Fruit fly (Drosophila melanogaster) whole organism, wandering third instar larva: ENCODE measurements around the gene Fkbp39.

Experiments
- Abd-B ChIP-seq: fragments of >200 bp; optimal IDR thresholded peaks from 2 replicates; lab custom pipeline; 2017; ENCODE audit warnings: missing biosample characterization, missing genetic modification characterization
- CG9705 ChIP-seq: fragments of 200-800 bp; sonication (Bioruptor generic); optimal IDR thresholded peaks from 2 replicates; lab custom pipeline; 2018; ENCODE audit warnings: missing biosample characterization, mild to moderate bottlenecking, missing genetic modification characterization
- CrebA ChIP-seq: fragments of 200-800 bp; sonication (Bioruptor generic); optimal IDR thresholded peaks from 2 replicates; lab custom pipeline; 2016; ENCODE audit warnings: missing biosample characterization, mild to moderate bottlenecking, missing genetic modification characterization, borderline replicate concordance
- Dfd ChIP-seq: fragments of >200 bp; optimal IDR thresholded peaks from 2 replicates; lab custom pipeline; 2017; ENCODE audit warnings: missing biosample characterization, missing genetic modification characterization
- Dif ChIP-seq: fragments of 200-275, 200-300 bp; sonication (Bioruptor generic); optimal IDR thresholded peaks from 2 replicates; lab custom pipeline; 2018; ENCODE audit warnings: missing biosample characterization, missing genetic modification characterization; ENCODE audit not compliant: partially characterized antibody
- GATAd ChIP-seq: sonication (Bioruptor generic); optimal IDR thresholded peaks from 2 replicates; lab custom pipeline; 2016; ENCODE audit warnings: missing biosample characterization, missing genetic modification characterization
- HLH106 ChIP-seq: fragments of 200-800 bp; optimal IDR thresholded peaks from 3 replicates; lab custom pipeline; 2019; ENCODE audit warnings: missing biosample characterization, mild to moderate bottlenecking, missing genetic modification characterization, moderate library complexity
- Hnf4 ChIP-seq: fragments of 200-800 bp; sonication (Bioruptor generic); optimal IDR thresholded peaks from 2 replicates; lab custom pipeline; 2016; ENCODE audit warnings: missing biosample characterization, mild to moderate bottlenecking, missing genetic modification characterization
- Hr78 ChIP-seq: fragments of >200 bp; optimal IDR thresholded peaks from 2 replicates; lab custom pipeline; 2017; ENCODE audit warnings: missing biosample characterization, missing genetic modification characterization
- Hr83 ChIP-seq: fragments of 200-300 bp; sonication (Bioruptor generic); optimal IDR thresholded peaks from 2 replicates; lab custom pipeline; 2016; ENCODE audit warnings: missing biosample characterization, mild to moderate bottlenecking, missing genetic modification characterization, moderate library complexity; ENCODE audit not compliant: poor library complexity, severe bottlenecking
- Mio ChIP-seq: sonication (Bioruptor generic); optimal IDR thresholded peaks from 2 replicates; lab custom pipeline; 2016; ENCODE audit warnings: missing biosample characterization, missing genetic modification characterization
- Myc ChIP-seq: fragments of >200 bp; optimal IDR thresholded peaks from 2 replicates; lab custom pipeline; 2017
- N ChIP-seq: fragments of >200 bp; optimal IDR thresholded peaks from 2 replicates; lab custom pipeline; 2018; ENCODE audit warnings: missing biosample characterization, missing external identifiers, missing genetic modification characterization
- OdsH ChIP-seq: fragments of 200-800 bp; sonication (Bioruptor generic); optimal IDR thresholded peaks from 2 replicates; lab custom pipeline; 2016; ENCODE audit warnings: missing biosample characterization, mild to moderate bottlenecking, missing genetic modification characterization
- Rel ChIP-seq, 2 experiments: fragments of 200-800 bp; sonication (Bioruptor generic) in 1 of 2; optimal IDR thresholded peaks; 2 replicates in 1 of 2; 3 replicates in 1 of 2; lab custom pipeline; 2016 to 2019; ENCODE audit warnings: mild to moderate bottlenecking in 2 of 2, missing biosample characterization in 2 of 2, missing genetic modification characterization in 2 of 2, moderate library complexity in 1 of 2
- Vsx2 ChIP-seq: fragments of 200-300, 225-300 bp; sonication (Bioruptor generic); optimal IDR thresholded peaks from 2 replicates; lab custom pipeline; 2018; ENCODE audit warnings: missing biosample characterization, missing genetic modification characterization; ENCODE audit not compliant: partially characterized antibody
- br ChIP-seq: fragments of 200-800 bp; sonication (Bioruptor generic); optimal IDR thresholded peaks from 2 replicates; lab custom pipeline; 2016; ENCODE audit warnings: missing biosample characterization, missing genetic modification characterization
- brk ChIP-seq: fragments of 200-800 bp; sonication (Bioruptor generic); optimal IDR thresholded peaks from 2 replicates; lab custom pipeline; 2016; ENCODE audit warnings: missing biosample characterization, mild to moderate bottlenecking, missing genetic modification characterization
- dmrt93B ChIP-seq: fragments of 200-800 bp; sonication (Bioruptor generic); optimal IDR thresholded peaks from 2 replicates; lab custom pipeline; 2018; ENCODE audit warnings: missing biosample characterization, mild to moderate bottlenecking, missing genetic modification characterization
- dsf ChIP-seq: sonication (Bioruptor generic); optimal IDR thresholded peaks from 2 replicates; lab custom pipeline; 2016; ENCODE audit warnings: missing biosample characterization, missing genetic modification characterization, borderline replicate concordance
- ey ChIP-seq: fragments of 200-800 bp; sonication (Bioruptor generic); optimal IDR thresholded peaks from 2 replicates; lab custom pipeline; 2016; ENCODE audit warnings: missing biosample characterization, missing genetic modification characterization
- foxo ChIP-seq, 2 experiments: fragments of 200-800 bp; sonication (Bioruptor generic); optimal IDR thresholded peaks; 2 replicates in 1 of 2; 3 replicates in 1 of 2; lab custom pipeline; 2016 to 2017; ENCODE audit warnings: missing biosample characterization in 2 of 2, missing genetic modification characterization in 2 of 2
- fru ChIP-seq: fragments of 200-800 bp; sonication (Bioruptor generic); optimal IDR thresholded peaks from 3 replicates; lab custom pipeline; 2016; ENCODE audit warnings: missing biosample characterization, mild to moderate bottlenecking, missing genetic modification characterization
- h ChIP-seq: fragments of 200-800 bp; sonication (Bioruptor generic); optimal IDR thresholded peaks from 3 replicates; lab custom pipeline; 2016; ENCODE audit warnings: missing biosample characterization, mild to moderate bottlenecking, missing genetic modification characterization
- jim ChIP-seq: fragments of 175-275, 200-325 bp; sonication (Bioruptor generic); optimal IDR thresholded peaks from 2 replicates; lab custom pipeline; 2016; ENCODE audit warnings: missing biosample characterization, mild to moderate bottlenecking, missing genetic modification characterization
- lola ChIP-seq: fragments of >200 bp; optimal IDR thresholded peaks from 2 replicates; lab custom pipeline; 2017; ENCODE audit warnings: missing biosample characterization, missing genetic modification characterization
- psq ChIP-seq: fragments of 200-800 bp; sonication (Bioruptor generic); optimal IDR thresholded peaks from 3 replicates; lab custom pipeline; 2017; ENCODE audit warnings: missing biosample characterization, mild to moderate bottlenecking, missing genetic modification characterization, moderate library complexity
- rgr ChIP-seq: fragments of 200-800 bp; sonication (Bioruptor generic); optimal IDR thresholded peaks from 3 replicates; lab custom pipeline; 2016; ENCODE audit warnings: missing biosample characterization, mild to moderate bottlenecking, missing genetic modification characterization
- sage ChIP-seq: fragments of 200-800 bp; sonication (Bioruptor generic); optimal IDR thresholded peaks from 2 replicates; lab custom pipeline; 2016; ENCODE audit warnings: missing biosample characterization, mild to moderate bottlenecking, missing genetic modification characterization
- sv ChIP-seq: fragments of 200-800 bp; sonication (Bioruptor generic); optimal IDR thresholded peaks from 3 replicates; lab custom pipeline; 2016; ENCODE audit warnings: missing biosample characterization, missing genetic modification characterization
- tai ChIP-seq: sonication (Bioruptor generic); optimal IDR thresholded peaks from 2 replicates; lab custom pipeline; 2016; ENCODE audit warnings: missing biosample characterization, missing genetic modification characterization
- woc ChIP-seq: sonication (Bioruptor generic); optimal IDR thresholded peaks from 2 replicates; lab custom pipeline; 2016; ENCODE audit warnings: missing biosample characterization, mild to moderate bottlenecking, missing genetic modification characterization

The Fkbp39 gene

dm6 chr3R:15328083-15328779, 4.7 kb downstream of the Fkbp39 start, which contains the start of the genes CG6236 and ea:
Gene CG6236, minus strand, starts transcription at chr3R:15328269.
Gene ea, plus strand, starts transcription at chr3R:15328729.
- TF ChIP-seq Mio (no peak), Myc (peak; percentile 66)

- TF ChIP-seq CrebA (GFP tag; lab: Kevin White, UChicago) (no peak), Rel (GFP tag; optimal IDR thresholded peaks at IDR 0.05; lab: Kevin White, UChicago) (no peak), Rel (tag; optimal IDR thresholded peaks at IDR 0.05; lab: Kevin White, UChicago) (peak; percentile 14)
Measured at dm6 chr3R:15320747-15321085, 12.2 kb downstream of the Fkbp39 start, which contains the start of gene ear. Gene ear, plus strand, starts transcription at chr3R:15320756.

dm6 chr3R:15319912-15320746, 12.8 kb downstream of the Fkbp39 start, which contains the start of the genes CG6276 and CG44040:
Gene CG6276, minus strand, starts transcription at chr3R:15320069.
Gene CG44040, plus strand, starts transcription at chr3R:15320378.
- TF ChIP-seq rgr (GFP tag; lab: Kevin White, UChicago) (peak; percentile 69), Vsx2 (GFP tag; lab: Kevin White, UChicago) (no peak), Abd-B (no peak), woc (GFP tag; lab: Kevin White, UChicago) (peak; percentile 63), fru (peak; percentile 58), Hr83 (peak; percentile 45), Dif (GFP tag; lab: Kevin White, UChicago) (no peak), Rel (GFP tag; optimal IDR thresholded peaks at IDR 0.05; lab: Kevin White, UChicago) (no peak), Rel (tag; optimal IDR thresholded peaks at IDR 0.05; lab: Kevin White, UChicago) (peak; percentile 82), OdsH (GFP tag; lab: Kevin White, UChicago) (peak; percentile 38), ey (GFP tag; lab: Kevin White, UChicago) (peak; percentile 58), dsf (GFP tag; lab: Kevin White, UChicago) (no peak), psq (GFP tag; lab: Kevin White, UChicago) (peak; percentile 19), Dfd (no peak), CG9705 (peak; percentile 47), foxo (GFP tag; optimal IDR thresholded peaks at IDR 0.05; lab: Kevin White, UChicago) (peak in 1 of 2 experiments; percentile 59), jim (GFP tag; lab: Kevin White, UChicago) (no peak), GATAd (GFP tag; lab: Kevin White, UChicago) (no peak), Mio (no peak), h (peak; percentile 52), lola (GFP tag; lab: Kevin White, UChicago) (no peak), Myc (peak; percentile 20), sv (GFP tag; lab: Kevin White, UChicago) (no peak), HLH106 (peak; percentile 63), brk (GFP tag; lab: Kevin White, UChicago) (no peak), br (GFP tag; lab: Kevin White, UChicago) (no peak), tai (GFP tag; lab: Kevin White, UChicago) (no peak), sage (GFP tag; lab: Kevin White, UChicago) (no peak), dmrt93B (no peak)

- TF ChIP-seq Dfd (no peak), Hnf4 (GFP tag; lab: Kevin White, UChicago) (no peak), N (GFP tag; lab: Kevin White, UChicago) (no peak), Hr78 (no peak), Vsx2 (GFP tag; lab: Kevin White, UChicago) (no peak)
- TF ChIP-seq, all 38 proteins: peak for 0
Measured at dm6 chr3R:15316326-15316725, 16.6 kb downstream of the Fkbp39 start, which contains the start of gene CG14866. Gene CG14866, plus strand, starts transcription at chr3R:15316471.
